Worm (Caenorhabditis elegans): ENCODE results near the gene fkh-5.

DNA sequence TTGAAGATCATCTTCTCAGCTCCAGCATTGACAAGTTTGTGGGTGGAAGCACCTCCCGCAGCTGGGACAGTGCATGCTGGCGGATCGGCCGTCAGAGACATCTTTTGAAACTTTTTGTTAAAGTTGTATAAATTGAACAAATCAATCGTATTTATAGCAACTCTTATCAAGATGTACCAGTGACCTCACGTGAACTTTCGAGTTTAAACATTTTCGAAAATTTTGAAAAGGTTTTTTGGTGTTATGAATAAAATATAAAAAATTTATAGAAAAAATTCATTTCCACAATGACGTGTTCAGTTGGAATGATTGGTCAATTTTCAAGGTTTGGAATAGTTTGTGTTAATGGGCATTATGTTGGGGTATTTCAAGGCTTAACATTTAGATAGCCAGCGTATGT lies 24.2 kb downstream of the fkh-5 start, which contains the start of the genes msd-4 and C35D10.3:
- no peak for TF ChIP-seq ama-1 (optimal IDR thresholded peaks at IDR 0.05)
- no peak for TF ChIP-seq dmd-4 (tag; optimal IDR thresholded peaks at IDR 0.05)
- no peak for TF ChIP-seq mab-5 (tag; optimal IDR thresholded peaks at IDR 0.05)
- TF ChIP-seq lsy-2 (tag; optimal IDR thresholded peaks at IDR 0.05) = no peak
- no peak for TF ChIP-seq ztf-11 (tag; optimal IDR thresholded peaks at IDR 0.05)
- TF ChIP-seq R02D3.7 (tag; optimal IDR thresholded peaks at IDR 0.05) = no peak
- TF ChIP-seq mbf-1 (tag; optimal IDR thresholded peaks at IDR 0.05) = no peak
- TF ChIP-seq skn-1 (tag; optimal IDR thresholded peaks at IDR 0.05) = no peak

All from whole organism, L2 larva.